Fruit fly (Drosophila melanogaster) whole organism, embryonic: ENCODE measurements around the gene unc-4.

Experiments
- CG33213 ChIP-seq: fragments of 200-800 bp; sonication (Bioruptor generic); optimal IDR thresholded peaks from 3 replicates; lab custom pipeline; 2016; ENCODE audit warnings: missing biosample characterization, missing genetic modification characterization
- CG8089 ChIP-seq: fragments of 200-800 bp; sonication (Bioruptor generic); optimal IDR thresholded peaks from 3 replicates; lab custom pipeline; 2016; ENCODE audit warnings: missing biosample characterization, missing genetic modification characterization
- MESR4 ChIP-seq: fragments of 200-800 bp; sonication (Bioruptor generic); optimal IDR thresholded peaks from 2 replicates; lab custom pipeline; 2018; ENCODE audit warnings: missing biosample characterization, mild to moderate bottlenecking, missing genetic modification characterization, moderate library complexity
- Six4 ChIP-seq: fragments of 200-800 bp; sonication (Bioruptor generic); optimal IDR thresholded peaks from 2 replicates; lab custom pipeline; 2016; ENCODE audit warnings: missing biosample characterization, missing genetic modification characterization
- fru ChIP-seq: fragments of >200 bp; optimal IDR thresholded peaks from 2 replicates; lab custom pipeline; 2017
- grn ChIP-seq: fragments of 200-800 bp; sonication (Bioruptor generic); optimal IDR thresholded peaks from 3 replicates; lab custom pipeline; 2017; ENCODE audit warnings: missing biosample characterization, missing genetic modification characterization

DNA sequence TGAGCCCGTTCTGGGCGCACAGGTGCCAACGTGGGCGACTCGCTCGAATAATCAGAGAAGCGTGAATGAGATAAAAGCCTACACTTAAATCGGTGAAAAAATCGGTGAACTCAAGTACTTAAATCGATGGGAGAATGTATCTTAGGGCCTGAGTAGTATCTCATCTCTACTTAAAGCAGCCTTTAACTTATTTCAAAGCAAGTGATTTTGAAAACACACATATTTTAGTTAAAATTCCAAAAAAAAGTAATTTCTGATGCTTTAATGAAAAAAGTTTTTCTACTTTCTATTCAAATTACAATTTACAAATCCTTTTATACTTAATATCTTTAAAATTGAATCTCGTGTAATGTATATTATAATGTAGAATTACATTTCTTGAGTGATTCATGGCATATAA is 35.7 kb upstream of the unc-4 start:
- TF ChIP-seq CG33213 (GFP tag; lab: Kevin White, UChicago) (no peak), CG8089 (GFP tag; lab: Kevin White, UChicago) (no peak), Six4 (GFP tag; lab: Kevin White, UChicago) (no peak), fru (lab: Kevin White, UChicago) (no peak), MESR4 (GFP tag; lab: Kevin White, UChicago) (no peak), grn (GFP tag; lab: Kevin White, UChicago) (no peak)
